Worm (Caenorhabditis elegans) whole organism, L4/young adult: ENCODE data around the gene F45F2.9.
"Not testable (repeated sequence)": the region's sequence is repeated elsewhere in the genome, so short reads cannot be mapped to it uniquely, and the experiment has no call there.

Source experiments
- W03F9.2 ChIP-seq: fragments of 150-350 bp; optimal IDR thresholded peaks from 2 replicates; lab custom pipeline; 2014; ENCODE audit warnings: missing biosample characterization, missing genetic modification characterization
- dao-5 ChIP-seq: sonication (generic microtip); optimal IDR thresholded peaks from 2 replicates; lab custom pipeline; 2016; ENCODE audit warnings: missing genotype, missing genetic modification characterization, moderate library complexity, missing compliant biosample characterization
- him-1 ChIP-seq: sonication (generic microtip); optimal IDR thresholded peaks from 2 replicates; lab custom pipeline; 2016; ENCODE audit warnings: missing genotype, missing genetic modification reagents, missing genetic modification characterization, missing compliant biosample characterization

F45F2.9 gene

ce11 chrV:8513361-8513760, at the start of gene F45F2.9:
TSS of gene F45F2.9 (minus strand) at chrV:8513461.
- TF ChIP-seq him-1 (tag; lab: Kevin White, UChicago): no peak
- TF ChIP-seq W03F9.2: no peak
- no peak for TF ChIP-seq dao-5 (tag; lab: Kevin White, UChicago)

ce11 chrV:8560916-8561315, 47.7 kb upstream of the F45F2.9 start, which contains the start of gene acr-16:
TSS of gene acr-16 (plus strand) at chrV:8561216.
- no peak for TF ChIP-seq him-1 (tag; lab: Kevin White, UChicago)

DNA sequence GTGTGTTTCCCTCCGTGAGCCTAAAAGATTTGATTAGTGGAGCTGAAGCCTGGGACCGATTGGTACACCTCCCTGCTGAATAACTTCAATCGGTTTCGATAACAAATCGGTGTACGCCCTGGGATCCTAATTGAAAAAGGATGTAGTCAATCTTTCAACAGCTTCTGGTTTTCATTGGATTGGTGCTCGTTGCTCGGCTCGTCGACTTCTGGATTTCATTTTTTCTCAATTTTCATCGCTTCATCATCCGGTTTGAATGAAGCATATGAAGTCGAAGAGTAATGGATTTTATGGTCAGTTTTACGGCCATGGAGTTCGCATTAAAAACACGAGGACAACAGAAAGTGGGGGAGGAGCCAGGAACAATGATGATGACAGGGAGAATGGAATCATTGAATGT, 42.7 kb upstream of the F45F2.9 start:
- no peak for TF ChIP-seq W03F9.2
- TF ChIP-seq him-1 (tag; lab: Kevin White, UChicago): no peak
- no peak for TF ChIP-seq dao-5 (tag; lab: Kevin White, UChicago)

DNA sequence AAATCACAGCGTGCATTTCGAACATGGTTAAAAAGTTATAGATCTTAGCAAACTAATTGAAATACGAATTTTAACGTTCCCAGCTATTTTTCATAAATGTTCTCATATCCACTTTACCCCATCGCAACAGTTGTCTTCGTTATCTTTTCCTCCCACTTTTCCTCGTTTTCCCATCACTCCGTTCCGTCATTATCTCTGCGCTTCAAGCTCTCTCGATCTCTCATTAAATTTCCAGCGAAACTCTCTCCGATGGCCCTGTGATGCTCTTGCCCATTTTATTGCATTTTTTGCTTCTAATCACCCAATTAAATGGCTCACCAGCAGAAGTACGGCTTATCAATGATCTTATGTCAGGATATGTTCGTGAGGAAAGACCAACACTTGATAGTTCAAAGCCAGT, 39.2 kb upstream of the F45F2.9 start, which contains the start of gene acr-15:
Gene acr-15 (plus strand): TSS at position 236 of the 400 bp plus-strand sequence.
- TF ChIP-seq W03F9.2 (no peak), dao-5 (tag; lab: Kevin White, UChicago) (no peak), him-1 (tag; lab: Kevin White, UChicago) (no peak)

- no peak for TF ChIP-seq him-1 (tag; lab: Kevin White, UChicago)
- TF ChIP-seq W03F9.2: no peak
- TF ChIP-seq dao-5 (tag; lab: Kevin White, UChicago): no peak
These were observed 35.7 kb upstream of the F45F2.9 start, which contains the start of gene stdh-4 for ce11 chrV:8548989-8549388. TSS of gene stdh-4 (plus strand) at chrV:8549289.

DNA sequence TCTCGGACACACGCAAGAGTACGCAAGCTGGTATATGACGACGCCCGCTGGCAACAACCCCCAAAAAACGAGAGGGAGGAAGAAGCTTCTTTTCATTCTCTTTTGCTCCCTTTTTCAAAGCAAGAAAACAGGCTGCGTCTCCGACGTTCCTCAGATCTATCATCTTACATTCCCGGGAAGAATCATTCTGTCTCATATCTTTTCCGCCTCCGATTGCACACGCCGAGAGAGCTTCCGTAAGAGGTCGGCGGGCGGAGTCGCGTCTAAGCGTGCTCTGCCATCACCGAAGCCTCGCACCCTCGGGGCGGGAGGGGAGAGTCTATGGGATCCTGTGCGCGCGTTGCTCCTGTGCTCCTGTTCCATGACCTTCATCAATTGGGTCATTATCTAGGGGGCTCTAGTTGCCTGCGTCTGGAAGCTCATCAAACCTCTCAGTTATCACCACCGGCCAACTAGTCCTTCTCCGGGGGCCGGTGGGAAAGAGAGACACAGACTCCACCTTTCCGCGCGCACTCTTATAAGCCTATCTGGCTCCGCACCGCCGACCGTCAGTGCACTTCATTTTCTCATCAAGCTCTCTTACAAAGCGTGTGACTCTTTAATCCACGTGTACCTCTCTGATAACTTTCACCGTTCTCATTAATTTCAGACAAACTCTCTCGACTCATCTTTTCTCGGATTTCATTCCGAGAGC, 32.4 kb upstream of the F45F2.9 start, which contains the start of the genes slc-17.8 and asns-1:
Gene slc-17.8 (minus strand): TSS at position 51 of the 694 bp plus-strand sequence.
Gene asns-1 (plus strand): TSS at position 644 of the 694 bp plus-strand sequence.
- TF ChIP-seq dao-5 (tag; lab: Kevin White, UChicago) (no peak), him-1 (tag; lab: Kevin White, UChicago) (no peak), W03F9.2 (no peak)

ce11 chrV:8537031-8537430, 23.8 kb upstream of the F45F2.9 start, which contains the start of gene otpl-4:
TSS of gene otpl-4 (plus strand) at chrV:8537331.
- no peak for TF ChIP-seq W03F9.2
- TF ChIP-seq him-1 (tag; lab: Kevin White, UChicago): no peak
- TF ChIP-seq dao-5 (tag; lab: Kevin White, UChicago): no peak

- TF ChIP-seq dao-5 (tag; lab: Kevin White, UChicago) (no peak), W03F9.2 (no peak), him-1 (tag; lab: Kevin White, UChicago) (no peak)
These were observed 23.0 kb upstream of the F45F2.9 start, which contains the start of gene his-39 for ce11 chrV:8536213-8536612. TSS of gene his-39 (plus strand) at chrV:8536513.

ce11 chrV:8534534-8535283, 21.4 kb upstream of the F45F2.9 start, which contains the start of the genes his-6 and his-5:
TSS of gene his-6 (minus strand) at chrV:8534977.
TSS of gene his-5 (plus strand) at chrV:8535214.
- TF ChIP-seq dao-5 (tag; lab: Kevin White, UChicago); W03F9.2; him-1 (tag; lab: Kevin White, UChicago): not testable (repeated sequence)

DNA sequence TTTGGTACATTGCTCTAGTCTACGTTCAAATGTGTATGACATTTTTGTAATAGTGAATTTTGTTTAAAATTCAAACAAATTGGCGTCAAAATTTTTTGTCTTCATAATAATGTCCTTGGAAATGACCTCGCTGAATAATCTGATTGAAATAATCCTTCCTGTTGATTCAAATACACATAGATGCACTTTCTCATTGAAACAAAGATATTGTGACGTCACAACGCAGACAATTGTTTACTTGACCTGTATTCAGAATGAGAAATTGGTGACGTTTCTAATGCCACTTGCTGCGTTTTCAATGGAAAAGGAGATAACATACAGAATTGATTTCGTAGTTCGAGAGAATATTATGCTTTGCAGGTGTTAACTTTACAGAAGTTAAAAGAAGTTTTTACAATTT, 20.7 kb upstream of the F45F2.9 start:
- no peak for TF ChIP-seq him-1 (tag; lab: Kevin White, UChicago)
- no peak for TF ChIP-seq dao-5 (tag; lab: Kevin White, UChicago)
- TF ChIP-seq W03F9.2: no peak

- not testable (repeated sequence) for TF ChIP-seq dao-5 (tag; lab: Kevin White, UChicago); him-1 (tag; lab: Kevin White, UChicago); W03F9.2
These were observed 19.8 kb upstream of the F45F2.9 start, which contains the start of the genes his-8 and his-7 for ce11 chrV:8533067-8533466. TSS of gene his-8 (minus strand) at chrV:8533086. TSS of gene his-7 (plus strand) at chrV:8533379.

- no peak for TF ChIP-seq W03F9.2
These were observed 16.0 kb upstream of the F45F2.9 start, which contains the start of gene otpl-5 for ce11 chrV:8529219-8529618. TSS of gene otpl-5 (plus strand) at chrV:8529519.

ce11 chrV:8525774-8526173, 12.5 kb upstream of the F45F2.9 start, which contains the start of gene otpl-6:
TSS of gene otpl-6 (plus strand) at chrV:8526074.
- TF ChIP-seq W03F9.2 (no peak), him-1 (tag; lab: Kevin White, UChicago) (no peak), dao-5 (tag; lab: Kevin White, UChicago) (no peak)
